Worm (Caenorhabditis elegans): ENCODE results near the gene sec-31.

DNA sequence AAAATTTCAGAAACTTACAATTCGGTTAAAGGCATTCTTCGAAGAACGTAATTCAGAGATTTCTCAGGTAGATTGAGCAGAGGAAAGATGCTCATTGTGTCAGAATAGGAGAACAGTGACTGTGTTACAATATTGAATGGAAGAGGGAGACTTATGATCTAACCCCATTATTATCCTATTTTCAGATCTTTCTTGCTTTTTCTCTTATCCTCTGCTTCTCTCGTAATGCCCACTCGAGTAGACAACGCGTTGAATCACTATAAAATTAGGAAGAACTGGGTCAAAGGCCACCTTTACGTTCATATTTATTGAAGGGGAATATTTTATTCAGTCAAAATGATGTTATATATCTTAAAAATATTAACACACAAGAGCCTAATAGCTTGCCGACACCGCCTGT lies 7.7 kb upstream of the sec-31 start, which contains the start of gene fbxb-76:
- TF ChIP-seq nhr-11 (tag; optimal IDR thresholded peaks at IDR 0.05) (no peak), nhr-77 (tag; optimal IDR thresholded peaks at IDR 0.05) (no peak), snpc-4 (tag; optimal IDR thresholded peaks at IDR 0.05) (no peak), lsy-2 (tag; optimal IDR thresholded peaks at IDR 0.05) (no peak), skn-1 (tag; optimal IDR thresholded peaks at IDR 0.05) (no peak), aly-2 (tag; optimal IDR thresholded peaks at IDR 0.05) (no peak), ama-1 (optimal IDR thresholded peaks at IDR 0.05) (no peak), mdl-1 (tag; optimal IDR thresholded peaks at IDR 0.05) (no peak), unc-39 (tag; optimal IDR thresholded peaks at IDR 0.05) (no peak), mbf-1 (tag; optimal IDR thresholded peaks at IDR 0.05) (no peak), unc-62 (GFP tag; optimal IDR thresholded peaks at IDR 0.05) (no peak), ztf-4 (tag; optimal IDR thresholded peaks at IDR 0.05) (no peak)

Measured in whole organism, L2 larva.